Fruit fly (Drosophila melanogaster) whole organism, embryonic: ENCODE measurements around the gene CG11085.

Source experiments
- Atf-2 ChIP-seq: fragments of 200-800 bp; sonication (Bioruptor generic); optimal IDR thresholded peaks from 2 replicates; lab custom pipeline; 2016; ENCODE audit warnings: missing biosample characterization, missing genetic modification characterization
- Atf6 ChIP-seq: fragments of 200-800 bp; sonication (Bioruptor generic); IDR thresholded peaks from 2 replicates; pipeline ENCODE4 v1.3.6; 2022; ENCODE audit warnings: missing biosample characterization, missing genetic modification characterization
- CG10543 ChIP-seq: fragments of 200-800 bp; sonication (Bioruptor generic); optimal IDR thresholded peaks from 3 replicates; lab custom pipeline; 2017; ENCODE audit warnings: missing biosample characterization, mild to moderate bottlenecking, missing genetic modification characterization, moderate library complexity
- CG10565 ChIP-seq: fragments of 200-800 bp; sonication (Bioruptor generic); optimal IDR thresholded peaks from 3 replicates; lab custom pipeline; 2016; ENCODE audit warnings: missing biosample characterization, mild to moderate bottlenecking, missing genetic modification characterization
- CG12744 ChIP-seq: fragments of 200-800 bp; sonication (Bioruptor generic); optimal IDR thresholded peaks from 2 replicates; lab custom pipeline; 2016; ENCODE audit warnings: missing biosample characterization, missing genetic modification characterization
- CG12942 ChIP-seq: fragments of 200-800 bp; sonication (Bioruptor generic); optimal IDR thresholded peaks from 3 replicates; lab custom pipeline; 2016; ENCODE audit warnings: missing biosample characterization, missing genetic modification characterization
- CG14441 ChIP-seq: fragments of 200-800 bp; sonication (Bioruptor generic); IDR thresholded peaks from 2 replicates; pipeline ENCODE4 v1.3.6; 2022; ENCODE audit warnings: missing biosample characterization, missing genetic modification characterization
- CG14860 ChIP-seq: fragments of 200-800 bp; sonication (Bioruptor generic); IDR thresholded peaks from 3 replicates; pipeline ENCODE4 v1.3.6; 2022; ENCODE audit warnings: missing biosample characterization, missing genetic modification characterization; ENCODE audit not compliant: partially characterized antibody
- CG15073 ChIP-seq: fragments of 200-800 bp; sonication (Bioruptor generic); optimal IDR thresholded peaks from 2 replicates; lab custom pipeline; 2016; ENCODE audit warnings: missing biosample characterization, missing genetic modification characterization
- CG1529 ChIP-seq: fragments of 200-800 bp; sonication (Bioruptor generic); optimal IDR thresholded peaks from 3 replicates; lab custom pipeline; 2018; ENCODE audit warnings: missing biosample characterization, missing genetic modification characterization
- CG15696 ChIP-seq: fragments of 200-800 bp; sonication (Bioruptor generic); optimal IDR thresholded peaks from 2 replicates; lab custom pipeline; 2019; ENCODE audit warnings: missing biosample characterization, mild to moderate bottlenecking, missing genetic modification characterization, moderate library complexity
- CG1602 ChIP-seq: fragments of 200-800 bp; sonication (Bioruptor generic); optimal IDR thresholded peaks from 3 replicates; lab custom pipeline; 2016; ENCODE audit warnings: missing biosample characterization, missing genetic modification characterization
- CG17568 ChIP-seq: fragments of 200-800 bp; sonication (Bioruptor generic); optimal IDR thresholded peaks from 2 replicates; lab custom pipeline; 2018; ENCODE audit warnings: missing biosample characterization, mild to moderate bottlenecking, missing genetic modification characterization, moderate library complexity
- CG2129 ChIP-seq: fragments of 200-800 bp; sonication (Bioruptor generic); IDR thresholded peaks from 2 replicates; pipeline ENCODE4 v1.3.6; 2022; ENCODE audit warnings: missing biosample characterization, missing genetic modification characterization; ENCODE audit not compliant: partially characterized antibody
- CG2678 ChIP-seq: fragments of 200-800 bp; sonication (Bioruptor generic); optimal IDR thresholded peaks from 3 replicates; lab custom pipeline; 2019; ENCODE audit warnings: missing biosample characterization, mild to moderate bottlenecking, missing genetic modification characterization, moderate library complexity
- CG31441 ChIP-seq: fragments of 200-800 bp; sonication (Bioruptor generic); IDR thresholded peaks from 2 replicates; pipeline ENCODE4 v1.3.6; 2022; ENCODE audit warnings: missing biosample characterization, missing genetic modification characterization
- CG32767 ChIP-seq: fragments of 200-800 bp; sonication (Bioruptor generic); IDR thresholded peaks from 2 replicates; pipeline ENCODE4 v1.3.6; 2022; ENCODE audit warnings: missing biosample characterization, missing genetic modification characterization
- CG6854 ChIP-seq: fragments of 200-800 bp; sonication (Bioruptor generic); optimal IDR thresholded peaks from 3 replicates; lab custom pipeline; 2017; ENCODE audit warnings: missing biosample characterization, mild to moderate bottlenecking, missing genetic modification characterization
- CG8359 ChIP-seq: fragments of 200-800 bp; sonication (Bioruptor generic); optimal IDR thresholded peaks from 2 replicates; lab custom pipeline; 2017; ENCODE audit warnings: missing biosample characterization, mild to moderate bottlenecking, missing genetic modification characterization, borderline replicate concordance
- CG8924 ChIP-seq: fragments of 200-800 bp; optimal IDR thresholded peaks from 3 replicates; lab custom pipeline; 2019; ENCODE audit warnings: missing biosample characterization, mild to moderate bottlenecking, missing genetic modification characterization, moderate library complexity
- Chrac-16 ChIP-seq: fragments of 200-800 bp; sonication (Bioruptor generic); optimal IDR thresholded peaks from 3 replicates; lab custom pipeline; 2016; ENCODE audit warnings: missing biosample characterization, missing genetic modification characterization
- Dfd ChIP-seq, 2 experiments: fragments of >200 bp; optimal IDR thresholded peaks; 2 replicates each; lab custom pipeline; 2017; ENCODE audit warnings: missing biosample characterization in 2 of 2, missing genetic modification characterization in 2 of 2
- Ets65A ChIP-seq: fragments of 200-800 bp; sonication (Bioruptor generic); peaks from one replicate; lab custom pipeline; 2016; ENCODE audit warnings: missing biosample characterization, missing genetic modification characterization
- Fer1 ChIP-seq: fragments of 200-800 bp; sonication (Bioruptor generic); optimal IDR thresholded peaks from 2 replicates; lab custom pipeline; 2017; ENCODE audit warnings: missing biosample characterization, mild to moderate bottlenecking, missing genetic modification characterization
- GATAe ChIP-seq: fragments of 200-800 bp; sonication (Bioruptor generic); conservative IDR thresholded peaks from 2 replicates; pipeline ENCODE4 v1.3.6; 2022; ENCODE audit warnings: missing biosample characterization, missing genetic modification characterization
- H2.0 ChIP-seq: fragments of 200-800 bp; sonication (Bioruptor generic); IDR thresholded peaks from 2 replicates; pipeline ENCODE4 v1.3.6; 2022; ENCODE audit warnings: missing biosample characterization, missing genetic modification characterization
- HHEX ChIP-seq: fragments of 200-800 bp; sonication (Bioruptor generic); optimal IDR thresholded peaks from 3 replicates; lab custom pipeline; 2017; ENCODE audit warnings: missing biosample characterization, mild to moderate bottlenecking, missing genetic modification characterization, missing genetic modification reagents
- MESR4 ChIP-seq: fragments of 200-800 bp; sonication (Bioruptor generic); optimal IDR thresholded peaks from 2 replicates; lab custom pipeline; 2018; ENCODE audit warnings: missing biosample characterization, mild to moderate bottlenecking, missing genetic modification characterization, moderate library complexity
- Myb ChIP-seq: fragments of 200-800 bp; sonication (Bioruptor generic); optimal IDR thresholded peaks from 2 replicates; lab custom pipeline; 2016; ENCODE audit warnings: missing biosample characterization, missing genetic modification characterization
- NC2α ChIP-seq: fragments of 200-800 bp; sonication (Bioruptor generic); optimal IDR thresholded peaks from 2 replicates; lab custom pipeline; 2016; ENCODE audit warnings: missing biosample characterization, missing genetic modification characterization
- NFAT ChIP-seq: fragments of 200-800 bp; sonication (Bioruptor generic); IDR thresholded peaks from 2 replicates; pipeline ENCODE4 v1.3.6; 2022; ENCODE audit warnings: missing biosample characterization, missing genetic modification characterization
- Nf-YC ChIP-seq: fragments of 200-800 bp; optimal IDR thresholded peaks from 3 replicates; lab custom pipeline; 2019; ENCODE audit warnings: missing biosample characterization, mild to moderate bottlenecking, missing genetic modification characterization, moderate library complexity
- Oaz ChIP-seq: fragments of 200-800 bp; sonication (Bioruptor generic); IDR thresholded peaks from 2 replicates; pipeline ENCODE4 v1.3.6; 2022; ENCODE audit warnings: missing biosample characterization, missing genetic modification characterization
- Optix ChIP-seq: fragments of 200-800 bp; sonication (Bioruptor generic); IDR thresholded peaks from 3 replicates; pipeline ENCODE4 v1.3.6; 2022; ENCODE audit warnings: missing biosample characterization, missing genetic modification characterization
- Vsx1 ChIP-seq: fragments of 200-800 bp; sonication (Bioruptor generic); optimal IDR thresholded peaks from 2 replicates; lab custom pipeline; 2017; ENCODE audit warnings: missing biosample characterization, mild to moderate bottlenecking, missing genetic modification characterization, missing genetic modification reagents
- al ChIP-seq: fragments of 200-800 bp; sonication (Bioruptor generic); IDR thresholded peaks from 2 replicates; pipeline ENCODE4 v1.3.6; 2022; ENCODE audit warnings: missing biosample characterization, missing genetic modification characterization
- aop ChIP-seq: fragments of 200-800 bp; sonication (Bioruptor generic); IDR thresholded peaks from 2 replicates; pipeline ENCODE4 v1.3.6; 2022; ENCODE audit warnings: missing biosample characterization, missing genetic modification characterization
- bigmax ChIP-seq: fragments of 200-800 bp; sonication (Bioruptor generic); optimal IDR thresholded peaks from 2 replicates; lab custom pipeline; 2018; ENCODE audit warnings: missing biosample characterization, mild to moderate bottlenecking, missing genetic modification characterization
- cg ChIP-seq: fragments of 200-800 bp; sonication (Bioruptor generic); optimal IDR thresholded peaks from 3 replicates; lab custom pipeline; 2019; ENCODE audit warnings: missing biosample characterization, mild to moderate bottlenecking, missing genetic modification characterization, moderate library complexity
- cwo ChIP-seq: fragments of 200-800 bp; sonication (Bioruptor generic); optimal IDR thresholded peaks from 3 replicates; lab custom pipeline; 2017; ENCODE audit warnings: missing biosample characterization, missing genetic modification characterization, mild to moderate bottlenecking, moderate library complexity, missing genetic modification reagents
- dm ChIP-seq: fragments of 200-800 bp; sonication (Bioruptor generic); optimal IDR thresholded peaks from 3 replicates; lab custom pipeline; 2016; ENCODE audit warnings: missing biosample characterization, missing genetic modification characterization
- eyg ChIP-seq: fragments of 200-800 bp; sonication (Bioruptor generic); optimal IDR thresholded peaks from 3 replicates; lab custom pipeline; 2016; ENCODE audit warnings: missing biosample characterization, missing genetic modification characterization
- fru ChIP-seq: fragments of >200 bp; optimal IDR thresholded peaks from 2 replicates; lab custom pipeline; 2017
- mld ChIP-seq: fragments of 200-800 bp; sonication (Bioruptor generic); IDR thresholded peaks from 3 replicates; pipeline ENCODE4 v1.3.6; 2022; ENCODE audit warnings: missing biosample characterization, missing genetic modification characterization; ENCODE audit not compliant: partially characterized antibody
- nerfin-1 ChIP-seq: fragments of 200-800 bp; sonication (Bioruptor generic); optimal IDR thresholded peaks from 3 replicates; lab custom pipeline; 2019; ENCODE audit warnings: missing biosample characterization, mild to moderate bottlenecking, missing genetic modification characterization, moderate library complexity
- pnt ChIP-seq: fragments of 200-800 bp; sonication (Bioruptor generic); optimal IDR thresholded peaks from 3 replicates; lab custom pipeline; 2016; ENCODE audit warnings: missing biosample characterization, missing genetic modification characterization
- psq ChIP-seq: fragments of 200-800 bp; sonication (Bioruptor generic); optimal IDR thresholded peaks from 2 replicates; lab custom pipeline; 2017; ENCODE audit warnings: missing biosample characterization, missing genetic modification characterization
- salm ChIP-seq: fragments of 200-800 bp; sonication (Bioruptor generic); optimal IDR thresholded peaks from 2 replicates; lab custom pipeline; 2018; ENCODE audit warnings: missing biosample characterization, mild to moderate bottlenecking, missing genetic modification characterization
- sens ChIP-seq: fragments of 200-800 bp; sonication (Bioruptor generic); peaks from one replicate; lab custom pipeline; 2016; ENCODE audit warnings: missing biosample characterization, missing genetic modification characterization
- trem ChIP-seq: fragments of 200-800 bp; optimal IDR thresholded peaks from 3 replicates; lab custom pipeline; 2019; ENCODE audit warnings: missing biosample characterization, mild to moderate bottlenecking, missing genetic modification characterization, moderate library complexity
- vvl ChIP-seq: fragments of 200-800 bp; sonication (Bioruptor generic); IDR thresholded peaks from 2 replicates; pipeline ENCODE4 v1.3.6; 2022; ENCODE audit warnings: missing biosample characterization, missing genetic modification characterization

Gene CG11085

dm6 chrX:12574666-12575202 lies 41.4 kb upstream of the CG11085 start (continued):
- no peak for TF ChIP-seq Vsx1 (GFP tag; lab: Kevin White, UChicago)
- no peak for TF ChIP-seq trem (tag; lab: Kevin White, UChicago)
- TF ChIP-seq salm (tag; lab: Kevin White, UChicago), result no peak
- no peak for TF ChIP-seq Optix
- no peak for TF ChIP-seq CG17568
- peak; percentile 2 for TF ChIP-seq Fer1
- TF ChIP-seq CG10543 (GFP tag; lab: Kevin White, UChicago), result peak; percentile 25
- no peak for TF ChIP-seq pnt (GFP tag; lab: Kevin White, UChicago)
- no peak for TF ChIP-seq CG1529 (GFP tag; lab: Kevin White, UChicago)
- TF ChIP-seq Atf6 (GFP tag; lab: Robert Waterston, UW), result no peak
- TF ChIP-seq psq, result peak; percentile 92
- TF ChIP-seq eyg, result no peak
- TF ChIP-seq nerfin-1 (tag; lab: Kevin White, UChicago), result peak; percentile 70
- no peak for TF ChIP-seq mld (GFP tag; lab: Robert Waterston, UW)
- TF ChIP-seq CG2678 (tag; lab: Kevin White, UChicago), result no peak
- no peak for TF ChIP-seq Oaz (GFP tag; lab: Robert Waterston, UW)
- peak; percentile 2 for TF ChIP-seq cwo (GFP tag; lab: Kevin White, UChicago)
- no peak for TF ChIP-seq Chrac-16 (GFP tag; lab: Kevin White, UChicago)
- no peak for TF ChIP-seq CG12744
- no peak for TF ChIP-seq vvl (GFP tag; lab: Robert Waterston, UW)
- no peak for TF ChIP-seq CG14441 (GFP tag; lab: Robert Waterston, UW)
- no peak for TF ChIP-seq NC2α (GFP tag; lab: Kevin White, UChicago)
- TF ChIP-seq CG10565 (GFP tag; lab: Kevin White, UChicago), result no peak
- TF ChIP-seq CG12942, result no peak
- TF ChIP-seq CG14860 (GFP tag; lab: Robert Waterston, UW), result no peak
- no peak for TF ChIP-seq al (GFP tag; lab: Robert Waterston, UW)
- TF ChIP-seq bigmax (GFP tag; lab: Kevin White, UChicago), result no peak
- TF ChIP-seq GATAe, result no peak
- TF ChIP-seq CG15696 (tag; lab: Kevin White, UChicago), result no peak
- peak; percentile 77 for TF ChIP-seq cg
- no peak for TF ChIP-seq CG2129 (GFP tag; lab: Robert Waterston, UW)
- TF ChIP-seq dm (GFP tag; lab: Kevin White, UChicago), result no peak
- no peak for TF ChIP-seq Atf-2 (GFP tag; lab: Kevin White, UChicago)
- no peak for TF ChIP-seq Dfd (GFP tag; optimal IDR thresholded peaks at IDR 0.05; lab: Kevin White, UChicago)
- TF ChIP-seq CG1602 (GFP tag; lab: Kevin White, UChicago), result no peak
- no peak for TF ChIP-seq H2.0 (GFP tag; lab: Robert Waterston, UW)
- TF ChIP-seq aop (GFP tag; lab: Robert Waterston, UW), result no peak
- TF ChIP-seq fru (lab: Kevin White, UChicago), result no peak
- no peak for TF ChIP-seq NFAT
- no peak for TF ChIP-seq Myb (GFP tag; lab: Kevin White, UChicago)
- no peak for TF ChIP-seq CG15073 (GFP tag; lab: Kevin White, UChicago)
- TF ChIP-seq CG8359 (GFP tag; lab: Kevin White, UChicago), result no peak
- TF ChIP-seq HHEX, result no peak
- no peak for TF ChIP-seq Nf-YC (tag; lab: Kevin White, UChicago)
- TF ChIP-seq CG32767 (GFP tag; lab: Robert Waterston, UW), result peak; percentile 97
- peak; percentile 32 for TF ChIP-seq CG8924 (tag; lab: Kevin White, UChicago)
- TF ChIP-seq sens (GFP tag; lab: Kevin White, UChicago), result peak; percentile 78
- TF ChIP-seq MESR4 (GFP tag; lab: Kevin White, UChicago), result no peak
- TF ChIP-seq CG31441 (GFP tag; lab: Robert Waterston, UW), result no peak; the same call in 1 of the 2 replicates
- no peak for TF ChIP-seq Ets65A (GFP tag; lab: Kevin White, UChicago)
- no peak for TF ChIP-seq CG6854
